Worm (Caenorhabditis elegans): Measurements from ENCODE around the gene C44B12.3.

DNA sequence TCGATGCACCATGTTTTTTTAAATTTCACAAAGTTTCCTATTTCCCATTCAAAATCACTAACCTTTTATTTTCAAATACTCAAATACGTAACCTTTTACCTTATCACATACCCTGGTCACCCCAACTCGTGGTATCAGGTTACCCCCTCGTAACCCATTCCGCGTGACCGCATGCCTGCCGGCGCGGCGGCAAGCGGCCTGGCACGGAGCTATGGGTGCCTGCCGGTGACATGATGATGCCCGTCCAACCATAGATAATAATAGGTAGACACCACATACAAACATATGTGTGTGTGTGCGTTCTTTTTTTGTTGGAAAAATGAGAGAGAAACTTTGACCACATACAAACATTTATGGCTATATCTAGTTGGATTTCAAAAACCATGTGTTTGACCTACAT, 39.0 kb upstream of the C44B12.3 start:
- no peak for TF ChIP-seq pag-3 (tag; optimal IDR thresholded peaks at IDR 0.05; ENCODE audit: borderline replicate concordance, insufficient read depth)
- TF ChIP-seq lin-13 (GFP tag; optimal IDR thresholded peaks at IDR 0.05) = no peak
- TF ChIP-seq pqm-1 (tag; optimal IDR thresholded peaks at IDR 0.05) = no peak
- no peak for TF ChIP-seq lir-3 (tag; optimal IDR thresholded peaks at IDR 0.05; ENCODE audit: poor library complexity)
- no peak for TF ChIP-seq F16B12.6 (tag; optimal IDR thresholded peaks at IDR 0.05)
- TF ChIP-seq Y116A8C.19 (tag; optimal IDR thresholded peaks at IDR 0.05; ENCODE audit: borderline replicate concordance) = no peak
- TF ChIP-seq sox-4 (tag; optimal IDR thresholded peaks at IDR 0.05) = no peak
- TF ChIP-seq nhr-28 (tag; optimal IDR thresholded peaks at IDR 0.05) = no peak
- TF ChIP-seq isw-1 (GFP tag; IDR thresholded peaks at IDR 0.05) = no peak
